Worm (Caenorhabditis elegans) whole organism, L2 larva: ENCODE measurements around the gene Y61A9LA.4.

Source experiments
- alr-1 ChIP-seq: fragments of 150-350 bp; optimal IDR thresholded peaks from 2 replicates; lab custom pipeline; 2014; ENCODE audit warnings: missing biosample characterization, missing genetic modification characterization
- aly-2 ChIP-seq: fragments of 150-350 bp; optimal IDR thresholded peaks from 2 replicates; lab custom pipeline; 2014; ENCODE audit warnings: missing biosample characterization, missing genetic modification characterization
- egl-27 ChIP-seq: sonication (generic microtip); optimal IDR thresholded peaks from 3 replicates; lab custom pipeline; 2017; ENCODE audit warnings: missing biosample characterization, missing genetic modification reagents, missing genetic modification characterization
- elt-1 ChIP-seq: fragments of 150-350 bp; optimal IDR thresholded peaks from 2 replicates; lab custom pipeline; 2014; ENCODE audit warnings: missing biosample characterization, missing genetic modification characterization
- fos-1 ChIP-seq: fragments of 150-350 bp; optimal IDR thresholded peaks from 2 replicates; lab custom pipeline; 2014; ENCODE audit warnings: missing biosample characterization, missing genetic modification characterization
- lsy-2 ChIP-seq, 2 experiments: fragments of 150-350 bp in 1 of 2; sonication (generic microtip) in 1 of 2; optimal IDR thresholded peaks; 2 replicates each; lab custom pipeline; 2014 to 2017; ENCODE audit warnings: missing biosample characterization in 2 of 2, missing genetic modification characterization in 2 of 2
- mdl-1 ChIP-seq, 2 experiments: fragments of 150-350 bp in 1 of 2; sonication (generic microtip) in 1 of 2; optimal IDR thresholded peaks; 2 replicates each; lab custom pipeline; 2017; ENCODE audit warnings: missing biosample characterization in 2 of 2, missing genetic modification characterization in 2 of 2
- nhr-11 ChIP-seq: fragments of 150-350 bp; optimal IDR thresholded peaks from 2 replicates; lab custom pipeline; 2014; ENCODE audit warnings: missing biosample characterization, missing genetic modification characterization
- nhr-25 ChIP-seq: fragments of 150-350 bp; sonication (generic microtip); optimal IDR thresholded peaks from 3 replicates; lab custom pipeline; 2014; ENCODE audit warnings: missing biosample characterization, missing genetic modification characterization
- nhr-77 ChIP-seq: fragments of 150-350 bp; optimal IDR thresholded peaks from 2 replicates; lab custom pipeline; 2014; ENCODE audit warnings: missing biosample characterization, missing genetic modification characterization
- unc-39 ChIP-seq: fragments of 150-350 bp; optimal IDR thresholded peaks from 2 replicates; lab custom pipeline; 2014; ENCODE audit warnings: missing biosample characterization, missing genetic modification characterization
- unc-62 ChIP-seq: fragments of 150-350 bp; optimal IDR thresholded peaks from 2 replicates; lab custom pipeline; 2014; ENCODE audit warnings: missing biosample characterization, missing genetic modification reagents, missing genetic modification characterization

DNA sequence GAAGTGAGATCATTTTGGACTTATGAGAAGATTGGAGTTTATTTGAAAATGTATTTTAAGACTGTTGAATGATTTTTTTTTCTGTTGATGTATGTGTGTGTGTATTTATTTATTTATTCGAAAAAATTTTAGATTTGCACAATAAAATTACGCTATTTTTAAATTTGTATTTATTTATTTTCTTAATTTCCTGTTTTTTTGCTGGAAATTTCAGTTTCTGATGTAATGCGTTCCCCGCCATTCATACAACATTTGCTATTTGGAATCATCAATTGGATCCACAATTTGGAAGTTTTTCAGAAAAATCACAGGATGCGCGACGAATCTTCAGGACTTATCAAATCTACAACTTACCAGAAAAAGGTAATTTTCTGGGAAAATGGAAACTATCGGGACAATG is 24.5 kb downstream of the Y61A9LA.4 start, which contains the start of gene Y61A9LA.1:
- TF ChIP-seq egl-27 (tag; lab: Kevin White, UChicago) (no peak), lsy-2 (tag; optimal IDR thresholded peaks at IDR 0.05; lab: Kevin White, UChicago) (no peak), nhr-77 (no peak), alr-1 (tag; lab: Kevin White, UChicago) (no peak), mdl-1 (tag; optimal IDR thresholded peaks at IDR 0.05; lab: Kevin White, UChicago) (no peak), unc-39 (tag; lab: Kevin White, UChicago) (no peak), fos-1 (tag; lab: Kevin White, UChicago) (no peak), elt-1 (tag; lab: Kevin White, UChicago) (no peak), nhr-11 (no peak), unc-62 (GFP tag; lab: Kevin White, UChicago) (no peak), aly-2 (tag; lab: Kevin White, UChicago) (no peak), nhr-25 (tag; lab: Kevin White, UChicago) (no peak)
